Fruit fly (Drosophila melanogaster): ENCODE data around the gene Grip163.
A peak's percentile ranks its signal among the peaks of the same experiment; 100 is the strongest.

The Grip163 gene

DNA sequence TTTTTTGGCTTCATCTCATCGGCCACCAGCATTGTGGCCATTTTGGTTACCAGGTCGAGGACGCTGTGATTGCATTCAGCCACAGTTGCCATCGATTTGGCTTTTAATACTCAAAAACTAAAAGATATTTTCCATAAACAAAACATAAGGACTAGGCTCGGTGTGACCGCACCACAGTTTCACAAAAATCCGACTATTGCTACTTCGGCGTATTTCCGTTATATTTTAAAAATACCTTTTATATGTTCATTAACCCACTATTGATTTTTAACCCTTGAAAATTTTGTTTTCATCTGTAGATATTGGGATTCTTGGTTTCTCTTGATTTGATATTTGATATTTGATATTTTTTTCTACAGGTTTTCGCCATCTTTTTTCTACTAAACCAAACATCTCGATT is at the start of gene Grip163:
Grip163 (minus strand) TSS at position 180 of the 400 bp plus-strand sequence.
- no peak for TF ChIP-seq CG17801 (GFP tag; optimal IDR thresholded peaks at IDR 0.05; ENCODE audit: partially characterized antibody)

DNA sequence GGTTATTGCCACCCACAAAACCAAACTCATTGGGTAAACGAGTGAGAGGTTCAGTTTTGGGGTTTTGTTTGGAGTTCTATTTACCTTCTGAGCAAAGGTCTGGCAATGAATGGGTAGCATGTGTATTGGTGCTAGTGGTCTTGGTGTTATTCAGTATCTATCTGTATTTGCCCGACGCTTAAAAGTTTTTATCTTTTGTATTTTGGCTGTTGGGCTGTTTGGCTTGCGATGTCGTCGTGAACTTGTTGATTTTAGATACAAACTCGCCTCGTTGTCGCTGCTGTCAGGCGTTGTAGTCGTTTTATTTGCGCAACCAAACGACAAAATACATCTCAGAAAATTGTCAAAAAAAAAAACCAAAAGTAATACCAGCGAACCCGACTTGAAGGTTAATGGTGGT is 47.5 kb upstream of the Grip163 start:
- no peak for TF ChIP-seq CG17801 (GFP tag; optimal IDR thresholded peaks at IDR 0.05; ENCODE audit: partially characterized antibody)

dm6 chr3L:12044279-12044678 is 46.3 kb upstream of the Grip163 start, which contains the start of gene CG43638:
Gene CG43638, plus strand, starts transcription at chr3L:12044579.
- TF ChIP-seq CG17801 (GFP tag; optimal IDR thresholded peaks at IDR 0.05; ENCODE audit: partially characterized antibody): no peak

DNA sequence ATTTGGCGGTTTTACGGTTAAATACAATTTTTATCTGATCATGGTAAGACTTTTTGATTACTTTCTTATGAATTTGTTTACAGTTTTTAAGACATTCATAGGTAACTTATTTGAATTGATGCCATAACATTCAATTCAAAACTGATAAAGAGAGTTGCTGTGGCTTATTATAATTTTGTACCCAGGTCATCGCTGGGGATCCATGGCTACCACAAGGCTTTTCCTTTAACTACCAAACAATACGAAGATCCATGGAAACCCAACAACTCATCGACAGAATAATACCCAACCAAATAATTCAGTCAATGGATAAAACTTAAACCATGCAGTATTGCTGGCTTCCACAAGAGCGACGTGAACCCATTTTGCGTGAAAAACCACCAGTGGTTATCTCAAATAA is 44.1 kb upstream of the Grip163 start, which contains the start of gene CG6793:
CG6793 (plus strand) TSS at position 301 of the 400 bp plus-strand sequence.
- TF ChIP-seq CG17801 (GFP tag; optimal IDR thresholded peaks at IDR 0.05; ENCODE audit: partially characterized antibody): no peak

DNA sequence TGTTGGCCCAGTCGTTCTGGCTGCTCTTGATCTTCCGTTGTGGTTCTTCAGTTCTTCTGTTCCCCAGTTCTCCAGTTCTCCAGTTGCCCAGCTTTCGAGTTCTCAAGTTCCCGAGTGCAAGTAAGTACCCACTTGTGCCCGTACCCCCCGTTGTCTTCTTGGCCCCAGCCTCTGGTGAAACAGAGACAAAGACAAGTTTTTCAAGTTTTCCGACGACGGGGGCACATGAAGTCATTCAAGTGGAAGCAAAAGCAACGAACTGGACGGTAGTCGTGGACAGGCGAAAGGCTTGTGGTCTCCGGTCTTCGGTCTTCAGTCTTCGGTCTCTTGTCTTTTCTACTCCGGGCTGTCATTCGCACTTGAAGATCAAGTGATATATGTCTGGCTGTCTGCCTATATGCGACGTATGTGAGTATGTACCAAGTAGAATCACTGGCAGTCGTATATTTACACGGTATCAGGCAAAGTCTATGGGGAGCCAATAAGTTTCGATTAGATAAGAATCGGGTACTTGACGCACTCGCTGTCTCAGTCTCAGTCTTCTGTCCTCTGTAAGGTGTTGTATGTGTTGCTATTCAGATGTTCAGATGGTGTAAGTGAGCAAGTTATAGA is 42.5 kb upstream of the Grip163 start:
- no peak for TF ChIP-seq CG17801 (GFP tag; optimal IDR thresholded peaks at IDR 0.05; ENCODE audit: partially characterized antibody)

dm6 chr3L:12039084-12039483 is 41.1 kb upstream of the Grip163 start:
- TF ChIP-seq CG17801 (GFP tag; optimal IDR thresholded peaks at IDR 0.05; ENCODE audit: partially characterized antibody): no peak

dm6 chr3L:12037449-12038163 is 39.7 kb upstream of the Grip163 start:
- TF ChIP-seq CG17801 (GFP tag; optimal IDR thresholded peaks at IDR 0.05; ENCODE audit: partially characterized antibody): no peak

DNA sequence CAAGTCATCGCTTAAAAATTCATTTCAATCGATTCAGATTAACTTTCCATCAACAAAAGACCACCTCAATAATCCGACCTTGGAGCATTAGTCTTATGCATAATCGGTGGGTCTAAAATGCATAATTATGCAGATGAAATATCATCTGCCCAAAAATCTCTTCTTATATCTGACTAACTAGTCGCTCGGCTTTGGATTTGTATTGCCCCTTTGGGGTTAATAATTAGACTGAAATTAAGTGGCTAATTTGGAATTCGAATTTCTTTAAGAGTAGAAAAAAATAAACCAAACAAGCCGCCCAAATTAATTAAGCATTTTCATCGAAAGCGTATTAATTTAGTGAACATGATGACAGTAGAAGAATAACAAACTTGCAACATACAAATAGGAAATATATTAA is 38.7 kb upstream of the Grip163 start:
- TF ChIP-seq CG17801 (GFP tag; optimal IDR thresholded peaks at IDR 0.05; ENCODE audit: partially characterized antibody): no peak

DNA sequence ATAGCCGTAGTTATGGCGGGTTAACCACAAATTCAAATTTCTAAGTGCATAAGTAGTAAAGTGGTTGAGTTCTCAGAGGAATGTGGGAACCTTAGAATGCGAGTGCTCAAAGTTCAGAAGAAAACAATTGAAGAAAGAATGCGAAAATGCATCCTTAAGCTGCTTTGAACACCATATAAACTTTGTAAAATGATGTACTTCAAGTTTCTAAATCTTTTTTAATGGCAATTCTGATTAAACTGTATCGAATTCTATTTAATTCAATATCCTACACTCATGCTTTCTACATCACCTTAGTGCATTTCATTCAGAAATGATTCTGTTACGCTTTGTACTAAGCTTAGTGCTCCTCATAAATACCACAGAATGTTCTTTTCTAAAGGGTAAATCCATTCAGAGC is 34.3 kb upstream of the Grip163 start, which contains the start of gene CG43993:
CG43993 (plus strand) TSS at position 301 of the 400 bp plus-strand sequence.
- TF ChIP-seq CG17801 (GFP tag; optimal IDR thresholded peaks at IDR 0.05; ENCODE audit: partially characterized antibody): no peak

DNA sequence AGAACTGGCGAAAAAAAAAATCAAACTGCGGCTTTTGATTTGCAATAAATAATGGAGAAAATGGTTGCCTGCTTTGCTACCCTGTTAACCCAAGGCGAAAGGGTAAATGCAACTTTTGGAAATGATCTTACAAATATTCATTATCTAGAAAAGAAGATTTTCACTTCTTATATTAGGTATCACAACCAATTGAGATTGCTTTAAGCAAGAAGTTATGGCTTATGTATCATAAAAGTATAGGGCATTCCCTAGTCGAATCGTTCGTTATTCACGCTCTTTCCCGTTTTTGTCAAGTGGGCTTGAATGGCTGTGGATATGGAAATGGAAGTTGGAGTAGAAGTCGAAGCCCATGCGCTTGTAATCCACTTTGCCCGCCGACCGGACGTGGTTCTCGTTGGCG is 32.6 kb upstream of the Grip163 start:
- TF ChIP-seq CG17801 (GFP tag; optimal IDR thresholded peaks at IDR 0.05; ENCODE audit: partially characterized antibody): peak; percentile 3

dm6 chr3L:12028534-12029029 is 30.6 kb upstream of the Grip163 start:
- no peak for TF ChIP-seq CG17801 (GFP tag; optimal IDR thresholded peaks at IDR 0.05; ENCODE audit: partially characterized antibody)

dm6 chr3L:12027929-12028328 is 30.0 kb upstream of the Grip163 start:
- TF ChIP-seq CG17801 (GFP tag; optimal IDR thresholded peaks at IDR 0.05; ENCODE audit: partially characterized antibody): no peak

- TF ChIP-seq CG17801 (GFP tag; optimal IDR thresholded peaks at IDR 0.05; ENCODE audit: partially characterized antibody): no peak
Measured at dm6 chr3L:12024947-12025346, 27.0 kb upstream of the Grip163 start.

DNA sequence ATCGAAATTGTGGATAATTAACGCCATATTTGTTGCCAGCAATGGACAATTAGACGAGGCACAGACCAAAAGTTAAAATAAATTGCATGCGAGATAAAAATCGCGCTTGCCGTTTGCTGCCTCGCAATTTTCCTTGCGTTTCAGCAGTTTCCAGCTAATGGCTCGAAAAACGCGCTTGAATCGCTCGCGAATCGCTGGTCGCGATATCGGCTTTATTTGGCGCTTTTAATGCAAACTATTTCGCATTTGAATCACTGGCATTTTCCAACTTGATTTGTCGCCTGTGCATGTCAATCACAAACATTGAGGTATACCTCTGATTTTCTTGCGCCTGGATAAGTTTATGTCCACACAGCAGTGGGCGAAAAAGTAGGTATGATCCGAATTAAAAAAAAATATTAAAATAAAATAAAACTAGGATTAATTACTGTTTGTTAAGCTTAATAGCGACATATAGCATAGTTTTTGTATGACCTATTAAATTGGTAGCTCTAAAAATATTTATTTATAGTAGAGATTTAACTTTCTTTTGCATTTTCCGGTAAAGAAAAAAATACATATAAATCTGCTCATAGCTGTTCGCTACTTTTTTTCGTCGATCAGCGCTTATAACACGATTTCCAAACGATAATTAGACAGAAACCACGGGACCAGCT is 25.3 kb upstream of the Grip163 start:
- no peak for TF ChIP-seq CG17801 (GFP tag; optimal IDR thresholded peaks at IDR 0.05; ENCODE audit: partially characterized antibody)

- TF ChIP-seq CG17801 (GFP tag; optimal IDR thresholded peaks at IDR 0.05; ENCODE audit: partially characterized antibody): no peak
Measured at dm6 chr3L:12021903-12022302, 24.0 kb upstream of the Grip163 start.

DNA sequence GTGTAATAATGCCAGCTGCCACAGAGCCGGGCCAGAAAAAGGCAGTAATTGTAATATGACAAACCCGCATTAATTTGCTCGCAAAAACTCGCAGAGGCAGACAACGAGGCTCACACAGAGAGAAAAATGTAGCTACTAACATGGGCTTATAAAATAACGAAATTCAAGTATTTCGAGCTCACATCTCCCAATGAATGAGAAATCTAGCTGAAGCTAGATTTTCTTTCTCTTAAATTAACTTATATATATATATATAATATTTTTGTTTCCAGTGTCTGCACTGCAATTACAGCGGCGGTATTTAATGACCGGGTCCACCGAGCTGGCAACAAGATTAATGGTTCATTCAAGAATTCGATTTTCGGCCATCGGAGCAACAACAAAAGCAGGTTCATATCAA is 18.2 kb upstream of the Grip163 start:
- TF ChIP-seq CG17801 (GFP tag; optimal IDR thresholded peaks at IDR 0.05; ENCODE audit: partially characterized antibody): no peak
